Fruit fly (Drosophila melanogaster) whole organism, pupa: ENCODE data around the gene CG7017.

Experiments
- CG10348 ChIP-seq: fragments of 200-800 bp; sonication (Bioruptor generic); IDR thresholded peaks from 2 replicates; pipeline ENCODE4 v1.3.6; 2022; ENCODE audit warnings: missing biosample characterization, missing genetic modification characterization
- CG12605 ChIP-seq: fragments of 200-800 bp; sonication (Bioruptor generic); IDR thresholded peaks from 2 replicates; pipeline ENCODE4 v1.3.6; 2022; ENCODE audit warnings: missing biosample characterization, missing genetic modification characterization
- CG13204 ChIP-seq: fragments of 200-800 bp; sonication (Bioruptor generic); optimal IDR thresholded peaks from 2 replicates; lab custom pipeline; 2018; ENCODE audit warnings: missing biosample characterization, mild to moderate bottlenecking, missing genetic modification characterization, moderate library complexity
- CG14655 ChIP-seq: fragments of 200-800 bp; sonication (Bioruptor generic); optimal IDR thresholded peaks from 3 replicates; lab custom pipeline; 2017; ENCODE audit warnings: mild to moderate bottlenecking, missing biosample characterization, missing genetic modification reagents, missing genetic modification characterization
- CG15710 ChIP-seq: fragments of 200-800 bp; sonication (Bioruptor generic); optimal IDR thresholded peaks from 2 replicates; lab custom pipeline; 2018; ENCODE audit warnings: missing biosample characterization, mild to moderate bottlenecking, missing genetic modification characterization, moderate library complexity
- CG17806 ChIP-seq: fragments of 200-800 bp; sonication (Bioruptor generic); optimal IDR thresholded peaks from 2 replicates; lab custom pipeline; 2018; ENCODE audit warnings: missing biosample characterization, mild to moderate bottlenecking, missing genetic modification characterization, moderate library complexity
- CG32121 ChIP-seq: fragments of 200-800 bp; sonication (Bioruptor generic); IDR thresholded peaks from 2 replicates; pipeline ENCODE4 v1.3.6; 2022; ENCODE audit warnings: missing biosample characterization, missing genetic modification characterization
- CG34367 ChIP-seq: fragments of 200-800 bp; sonication (Bioruptor generic); optimal IDR thresholded peaks from 2 replicates; lab custom pipeline; 2018; ENCODE audit warnings: missing biosample characterization, mild to moderate bottlenecking, missing genetic modification characterization
- CG4496 ChIP-seq: fragments of 200-800 bp; sonication (Bioruptor generic); IDR thresholded peaks from 3 replicates; pipeline ENCODE4 v1.3.6; 2022; ENCODE audit warnings: missing biosample characterization, missing genetic modification characterization
- CG8159 ChIP-seq: fragments of 200-800 bp; sonication (Bioruptor generic); optimal IDR thresholded peaks from 3 replicates; lab custom pipeline; 2018; ENCODE audit warnings: missing biosample characterization, mild to moderate bottlenecking, missing genetic modification characterization, moderate library complexity
- CG8301 ChIP-seq: fragments of 200-800 bp; sonication (Bioruptor generic); optimal IDR thresholded peaks from 2 replicates; lab custom pipeline; 2018; ENCODE audit warnings: missing biosample characterization, mild to moderate bottlenecking, missing genetic modification characterization
- CG9948 ChIP-seq: fragments of 200-800 bp; sonication (Bioruptor generic); optimal IDR thresholded peaks from 2 replicates; lab custom pipeline; 2018; ENCODE audit warnings: missing biosample characterization, mild to moderate bottlenecking, missing genetic modification characterization, moderate library complexity
- D1 ChIP-seq: fragments of 200-800 bp; sonication (Bioruptor generic); optimal IDR thresholded peaks from 2 replicates; lab custom pipeline; 2018; ENCODE audit warnings: missing biosample characterization, mild to moderate bottlenecking, missing genetic modification characterization, moderate library complexity
- EcR ChIP-seq: fragments of 200-800 bp; sonication (Bioruptor generic); optimal IDR thresholded peaks from 3 replicates; lab custom pipeline; 2019; ENCODE audit warnings: missing biosample characterization, missing genetic modification characterization, mild to moderate bottlenecking, moderate library complexity, missing genetic modification reagents
- Ets98B ChIP-seq: fragments of 200-800 bp; sonication (Bioruptor generic); IDR thresholded peaks from 2 replicates; pipeline ENCODE4 v1.3.6; 2022; ENCODE audit warnings: missing biosample characterization, missing genetic modification characterization
- Pif1A ChIP-seq: fragments of 200-800 bp; sonication (Bioruptor generic); optimal IDR thresholded peaks from 3 replicates; lab custom pipeline; 2016; ENCODE audit warnings: missing biosample characterization, missing genetic modification characterization
- Pif1B ChIP-seq: fragments of 200-800 bp; sonication (Bioruptor generic); optimal IDR thresholded peaks from 3 replicates; lab custom pipeline; 2016; ENCODE audit warnings: missing biosample characterization, missing genetic modification characterization
- Snoo ChIP-seq: fragments of 200-800 bp; sonication (Bioruptor generic); optimal IDR thresholded peaks from 3 replicates; lab custom pipeline; 2017; ENCODE audit warnings: missing biosample characterization, mild to moderate bottlenecking, missing genetic modification characterization, inconsistent platforms
- fd96Ca ChIP-seq: fragments of 200-800 bp; sonication (Bioruptor generic); IDR thresholded peaks from 3 replicates; pipeline ENCODE4 v1.3.6; 2022; ENCODE audit warnings: missing biosample characterization, missing genetic modification characterization
- gl ChIP-seq: fragments of 200-800 bp; sonication (Bioruptor generic); optimal IDR thresholded peaks from 2 replicates; lab custom pipeline; 2018; ENCODE audit warnings: missing biosample characterization, mild to moderate bottlenecking, missing genetic modification characterization
- rn ChIP-seq: fragments of 200-800 bp; sonication (Bioruptor generic); IDR thresholded peaks from 2 replicates; pipeline ENCODE4 v1.3.6; 2022; ENCODE audit warnings: missing biosample characterization, missing genetic modification characterization

CG7017 gene

DNA sequence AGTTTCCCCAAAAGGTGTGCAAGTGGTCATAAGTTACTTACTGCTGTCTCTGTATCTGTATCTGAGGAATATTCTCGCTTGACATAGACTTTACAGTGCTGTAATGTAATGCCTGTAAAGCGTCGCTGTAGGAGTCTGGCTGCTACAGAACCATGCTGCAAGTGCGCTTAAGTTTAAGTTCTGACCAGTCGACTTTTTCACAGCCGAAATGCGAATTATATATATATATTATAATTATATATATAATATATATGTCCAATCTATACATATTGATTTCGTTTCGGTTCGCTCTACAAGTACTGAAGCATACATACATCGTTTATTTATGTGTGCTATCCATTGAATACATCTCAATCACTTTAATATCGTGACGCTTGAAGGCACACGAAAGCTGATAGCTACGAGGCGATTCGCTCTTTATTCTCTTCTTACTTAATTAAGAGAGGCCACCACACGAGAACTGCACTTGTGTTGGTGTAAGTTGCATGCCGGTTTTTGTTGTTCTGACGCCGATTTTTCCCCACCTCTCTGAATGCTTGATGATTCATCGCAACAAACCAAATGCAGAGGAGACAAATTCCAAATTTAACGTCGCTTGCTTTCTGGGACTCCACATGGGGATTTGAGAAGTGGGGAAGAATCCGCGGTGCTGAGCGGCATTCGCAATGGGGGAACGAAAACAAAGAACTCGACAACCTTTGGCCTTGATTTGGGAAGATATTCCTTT lies 25.5 kb downstream of the CG7017 start:
- TF ChIP-seq CG34367 (peak; percentile 29), Ets98B (peak; percentile 23; the same call in 1 of the 2 replicates), CG12605 (no peak), CG8301 (tag; lab: Kevin White, UChicago) (no peak), CG13204 (GFP tag; lab: Kevin White, UChicago) (peak; percentile 70), Snoo (tag; lab: Kevin White, UChicago) (no peak), fd96Ca (GFP tag; lab: Robert Waterston, UW) (no peak), gl (tag; lab: Kevin White, UChicago) (no peak), CG4496 (GFP tag; lab: Robert Waterston, UW) (no peak), CG15710 (tag; lab: Kevin White, UChicago) (peak; percentile 4), D1 (tag; lab: Kevin White, UChicago) (no peak), CG10348 (GFP tag; lab: Robert Waterston, UW) (no peak), rn (GFP tag; lab: Robert Waterston, UW) (no peak), CG14655 (GFP tag; lab: Kevin White, UChicago) (no peak), CG32121 (GFP tag; lab: Robert Waterston, UW) (no peak), Pif1B (GFP tag; lab: Kevin White, UChicago) (no peak), CG8159 (tag; lab: Kevin White, UChicago) (peak; percentile 2), CG9948 (tag; lab: Kevin White, UChicago) (no peak), EcR (GFP tag; lab: Kevin White, UChicago) (peak; percentile 74), Pif1A (no peak), CG17806 (peak; percentile 11)
- TF ChIP-seq, all 21 proteins: peak for 7

DNA sequence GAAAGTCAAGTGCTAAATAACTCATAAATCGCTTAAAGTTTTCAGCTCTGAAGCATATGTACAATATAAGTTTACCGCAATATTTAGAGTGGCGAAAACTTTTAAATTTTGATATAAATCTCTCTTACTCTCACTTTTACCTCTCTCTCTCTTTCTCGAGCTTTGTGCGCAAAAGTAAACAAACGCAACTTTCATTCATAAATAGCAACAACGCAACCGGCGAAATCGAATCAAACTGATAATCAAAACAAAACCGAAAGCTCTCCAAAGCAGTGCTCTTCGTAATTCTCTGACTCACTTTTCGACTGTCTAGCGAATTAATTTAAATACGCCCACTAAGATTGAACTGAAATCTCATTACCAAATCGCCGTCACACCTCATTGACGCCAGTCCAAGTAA lies 26.0 kb downstream of the CG7017 start:
- TF ChIP-seq CG17806 (no peak), Pif1A (no peak), CG4496 (GFP tag; lab: Robert Waterston, UW) (no peak)

DNA sequence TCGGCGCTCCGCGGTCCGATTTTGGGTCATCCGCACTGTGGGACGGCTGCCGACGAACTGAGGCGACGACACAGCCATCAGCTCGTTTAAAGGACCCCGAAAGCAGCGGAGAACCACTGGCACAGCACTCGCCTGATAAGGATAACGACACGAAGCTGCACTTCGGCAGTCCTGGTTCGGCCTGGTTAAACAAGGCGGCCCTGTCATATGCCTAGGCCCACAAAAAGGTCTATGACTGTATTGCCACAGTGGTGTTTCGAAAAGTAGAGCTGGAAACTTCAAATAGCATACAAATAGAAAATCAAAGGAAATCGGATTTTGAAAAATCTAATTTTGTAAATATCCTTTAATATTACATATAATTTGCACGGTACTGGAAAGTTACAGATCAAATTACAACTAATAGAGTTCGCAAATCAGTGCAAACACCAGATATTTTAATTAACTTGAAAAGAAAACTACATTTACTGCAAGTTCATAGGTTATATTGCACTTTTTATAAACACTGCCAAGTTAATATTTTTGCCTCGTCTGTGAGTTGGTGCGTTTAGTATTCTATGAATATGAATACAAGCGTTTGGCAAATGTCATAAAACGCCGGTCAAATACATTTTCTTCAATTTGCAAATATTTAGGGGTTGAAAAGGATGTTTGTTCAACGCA lies 26.6 kb downstream of the CG7017 start:
- TF ChIP-seq CG8301 (tag; lab: Kevin White, UChicago) (peak; percentile 41), CG32121 (GFP tag; lab: Robert Waterston, UW) (no peak), CG13204 (GFP tag; lab: Kevin White, UChicago) (no peak), Snoo (tag; lab: Kevin White, UChicago) (no peak), rn (GFP tag; lab: Robert Waterston, UW) (no peak), gl (tag; lab: Kevin White, UChicago) (no peak), CG17806 (peak; percentile 25), D1 (tag; lab: Kevin White, UChicago) (no peak), fd96Ca (GFP tag; lab: Robert Waterston, UW) (no peak), CG10348 (GFP tag; lab: Robert Waterston, UW) (0 out of 2 replicates have a peak, but pooled peaks have one; percentile 35), EcR (GFP tag; lab: Kevin White, UChicago) (peak; percentile 1), CG4496 (GFP tag; lab: Robert Waterston, UW) (no peak), CG15710 (tag; lab: Kevin White, UChicago) (peak; percentile 74), CG8159 (tag; lab: Kevin White, UChicago) (peak; percentile 63), CG34367 (peak; percentile 74), CG14655 (GFP tag; lab: Kevin White, UChicago) (peak; percentile 70), CG9948 (tag; lab: Kevin White, UChicago) (peak; percentile 57), Ets98B (no peak), CG12605 (no peak), Pif1A (peak; percentile 0), Pif1B (GFP tag; lab: Kevin White, UChicago) (peak; percentile 23)

DNA sequence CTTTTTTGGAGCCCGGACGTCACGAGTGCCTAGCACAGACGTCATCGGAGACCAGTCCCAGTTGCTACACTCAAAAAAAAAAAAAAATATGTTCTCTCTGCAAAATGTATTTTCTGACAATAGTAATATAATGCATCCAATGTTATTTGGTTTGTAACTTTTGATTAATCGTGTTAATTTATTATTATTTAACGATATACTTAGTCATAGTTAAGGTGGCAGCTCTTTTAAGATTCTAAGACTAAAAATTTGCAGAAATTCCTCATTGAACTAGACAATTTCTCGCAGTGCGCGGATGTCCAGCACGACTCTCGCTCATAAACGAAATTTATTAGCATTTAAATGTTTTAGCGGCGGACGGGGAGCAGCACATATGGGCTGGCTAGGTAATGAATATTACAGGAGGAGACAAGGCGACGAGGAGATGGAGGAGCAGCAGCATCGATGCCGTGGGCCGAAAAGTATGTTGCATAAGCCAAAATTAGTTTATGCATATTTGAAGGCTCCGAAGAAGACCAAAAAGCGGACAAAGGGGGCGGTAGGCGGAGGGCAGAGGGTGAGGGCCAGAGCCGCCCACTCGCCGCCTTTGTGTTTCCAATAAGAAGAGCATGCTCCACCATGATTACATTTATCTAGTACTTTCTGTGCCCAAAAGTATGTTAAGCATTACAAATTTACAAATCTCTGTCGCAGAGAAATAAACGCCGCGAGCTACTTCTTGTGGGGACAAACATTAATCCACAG lies 28.4 kb downstream of the CG7017 start:
- TF ChIP-seq Ets98B (peak; percentile 20), CG14655 (GFP tag; lab: Kevin White, UChicago) (peak; percentile 73), gl (tag; lab: Kevin White, UChicago) (peak; percentile 7), CG13204 (GFP tag; lab: Kevin White, UChicago) (no peak), CG10348 (GFP tag; lab: Robert Waterston, UW) (no peak; the same call in 1 of the 2 replicates), CG9948 (tag; lab: Kevin White, UChicago) (peak; percentile 64), CG34367 (peak; percentile 58), CG15710 (tag; lab: Kevin White, UChicago) (peak; percentile 74), Pif1B (GFP tag; lab: Kevin White, UChicago) (peak; percentile 57), CG8301 (tag; lab: Kevin White, UChicago) (peak; percentile 68), CG17806 (peak; percentile 73), D1 (tag; lab: Kevin White, UChicago) (no peak), CG12605 (no peak), EcR (GFP tag; lab: Kevin White, UChicago) (no peak), CG8159 (tag; lab: Kevin White, UChicago) (peak; percentile 78), Pif1A (peak; percentile 58), rn (GFP tag; lab: Robert Waterston, UW) (no peak), CG32121 (GFP tag; lab: Robert Waterston, UW) (0 out of 2 replicates have a peak, but pooled peaks have one; percentile 23), CG4496 (GFP tag; lab: Robert Waterston, UW) (no peak; the same call in 1 of the 3 replicates), Snoo (tag; lab: Kevin White, UChicago) (no peak), fd96Ca (GFP tag; lab: Robert Waterston, UW) (0 out of 3 replicates have a peak, but pooled peaks have one; percentile 40)
